In genomic region chr3R:5109558-5110211, dm6 we compare ENCODE assay signal across 1 fruit fly cellular context.
A peak's percentile ranks its signal among the peaks of the same experiment; 100 is the strongest.
TF ChIP-seq lines count a peak whose summit lies in the region.

No protein-coding gene starts in this region.

TF ChIP-seq in whole organism, embryonic, 481 proteins besides CTCF, POLR2A, EP300 and RAD21 (continued from another document):
- TF ChIP-seq CG4282 (GFP tag; optimal IDR thresholded peaks at IDR 0.05; lab: Kevin White, UChicago) (no peak), dimm (GFP tag; IDR thresholded peaks at IDR 0.05; lab: Robert Waterston, UW) (no peak), pita (GFP tag; optimal IDR thresholded peaks at IDR 0.05; lab: Kevin White, UChicago) (no peak), twi (tag; optimal IDR thresholded peaks at IDR 0.05; lab: Kevin White, UChicago) (peak; percentile 98), CG12391 (tag; optimal IDR thresholded peaks at IDR 0.05; lab: Kevin White, UChicago) (no peak), maf-S (GFP tag; optimal IDR thresholded peaks at IDR 0.05; lab: Kevin White, UChicago) (no peak), Nf-YA (GFP tag; IDR thresholded peaks at IDR 0.05; lab: Robert Waterston, UW) (no peak), Hmx (GFP tag; optimal IDR thresholded peaks at IDR 0.05; lab: Kevin White, UChicago) (no peak), CG4820 (GFP tag; optimal IDR thresholded peaks at IDR 0.05; lab: Kevin White, UChicago) (no peak), CG6654 (GFP tag; optimal IDR thresholded peaks at IDR 0.05; lab: Kevin White, UChicago) (no peak), CG2889 (GFP tag; IDR thresholded peaks at IDR 0.05; lab: Robert Waterston, UW) (no peak), Stat92E (GFP tag; optimal IDR thresholded peaks at IDR 0.05; lab: Kevin White, UChicago) (peak in 1 of 3 experiments; percentile 77), CG17912 (GFP tag; optimal IDR thresholded peaks at IDR 0.05; lab: Kevin White, UChicago) (no peak), Abd-B (GFP tag; optimal IDR thresholded peaks at IDR 0.05; lab: Kevin White, UChicago) (peak; percentile 14), Deaf1 (tag; optimal IDR thresholded peaks at IDR 0.05; lab: Kevin White, UChicago) (peak; percentile 38), kah (GFP tag; optimal IDR thresholded peaks at IDR 0.05; lab: Kevin White, UChicago) (peak; percentile 70), CG7271 (tag; optimal IDR thresholded peaks at IDR 0.05; lab: Kevin White, UChicago) (peak; percentile 51), Asciz (GFP tag; optimal IDR thresholded peaks at IDR 0.05; lab: Kevin White, UChicago) (no peak), zen2 (GFP tag; IDR thresholded peaks at IDR 0.05; lab: Robert Waterston, UW; ENCODE audit: partially characterized antibody) (no peak), H2.0 (GFP tag; IDR thresholded peaks at IDR 0.05; lab: Robert Waterston, UW) (no peak), salm (tag; optimal IDR thresholded peaks at IDR 0.05; lab: Kevin White, UChicago) (no peak), CG10654 (GFP tag; optimal IDR thresholded peaks at IDR 0.05; lab: Kevin White, UChicago) (no peak), schlank (tag; optimal IDR thresholded peaks at IDR 0.05; lab: Kevin White, UChicago) (no peak), Hsf (GFP tag; optimal IDR thresholded peaks at IDR 0.05; lab: Kevin White, UChicago) (no peak), Nf-YB (GFP tag; optimal IDR thresholded peaks at IDR 0.05; lab: Kevin White, UChicago) (no peak), Atf-2 (GFP tag; optimal IDR thresholded peaks at IDR 0.05; lab: Kevin White, UChicago) (no peak), CG2120 (GFP tag; optimal IDR thresholded peaks at IDR 0.05; lab: Kevin White, UChicago) (no peak), z (GFP tag; IDR thresholded peaks at IDR 0.05; lab: Robert Waterston, UW) (no peak), CG1832 (GFP tag; optimal IDR thresholded peaks at IDR 0.05; lab: Kevin White, UChicago) (no peak), Bdp1 (GFP tag; optimal IDR thresholded peaks at IDR 0.05; lab: Kevin White, UChicago) (no peak), zen (tag; optimal IDR thresholded peaks at IDR 0.05; lab: Kevin White, UChicago) (peak; percentile 93), CG3407 (GFP tag; optimal IDR thresholded peaks at IDR 0.05; lab: Kevin White, UChicago) (no peak), Blimp-1 (GFP tag; optimal IDR thresholded peaks at IDR 0.05; lab: Kevin White, UChicago) (no peak), tap (tag; optimal IDR thresholded peaks at IDR 0.05; lab: Kevin White, UChicago) (no peak), Awh (GFP tag; IDR thresholded peaks at IDR 0.05; lab: Robert Waterston, UW) (peak; percentile 41; the same call in 1 of the 2 replicates), CG2202 (tag; optimal IDR thresholded peaks at IDR 0.05; lab: Kevin White, UChicago) (no peak), CG13424 (tag; optimal IDR thresholded peaks at IDR 0.05; lab: Kevin White, UChicago) (no peak), disco-r (GFP tag; optimal IDR thresholded peaks at IDR 0.05; lab: Kevin White, UChicago) (no peak), CG12219 (GFP tag; optimal IDR thresholded peaks at IDR 0.05; lab: Kevin White, UChicago) (no peak), abd-A (tag; optimal IDR thresholded peaks at IDR 0.05; lab: Kevin White, UChicago) (peak; percentile 75), E2f2 (GFP tag; IDR thresholded peaks at IDR 0.05; lab: Robert Waterston, UW) (no peak), CG5953 (GFP tag; IDR thresholded peaks at IDR 0.05; lab: Robert Waterston, UW) (0 out of 2 replicates have a peak, but pooled peaks have one; percentile 23), CG34224 (GFP tag; IDR thresholded peaks at IDR 0.05; lab: Robert Waterston, UW; ENCODE audit: partially characterized antibody) (no peak), CG3163 (GFP tag; optimal IDR thresholded peaks at IDR 0.05; lab: Kevin White, UChicago) (no peak), luna (GFP tag; optimal IDR thresholded peaks at IDR 0.05; lab: Kevin White, UChicago) (no peak), CG9817 (tag; optimal IDR thresholded peaks at IDR 0.05; lab: Kevin White, UChicago) (no peak), slou (GFP tag; optimal IDR thresholded peaks at IDR 0.05; lab: Kevin White, UChicago) (no peak), CG31441 (GFP tag; IDR thresholded peaks at IDR 0.05; lab: Robert Waterston, UW) (no peak), cad (GFP tag; optimal IDR thresholded peaks at IDR 0.05; lab: Kevin White, UChicago) (peak; percentile 98), tx (GFP tag; optimal IDR thresholded peaks at IDR 0.05; lab: Kevin White, UChicago) (no peak), CG1603 (tag; optimal IDR thresholded peaks at IDR 0.05; lab: Kevin White, UChicago) (no peak), ac (GFP tag; optimal IDR thresholded peaks at IDR 0.05; lab: Kevin White, UChicago) (peak; percentile 68), Opbp (GFP tag; IDR thresholded peaks at IDR 0.05; lab: Robert Waterston, UW; ENCODE audit: partially characterized antibody) (0 out of 3 replicates have a peak, but pooled peaks have one; percentile 28), Atf6 (GFP tag; IDR thresholded peaks at IDR 0.05; lab: Robert Waterston, UW) (no peak), Scr (GFP tag; IDR thresholded peaks at IDR 0.05; lab: Robert Waterston, UW; ENCODE audit: partially characterized antibody) (no peak), h (optimal IDR thresholded peaks at IDR 0.05; lab: Kevin White, UChicago) (no peak), CG7372 (GFP tag; IDR thresholded peaks at IDR 0.05; lab: Robert Waterston, UW) (no peak), Med (GFP tag; lab: Kevin White, UChicago) (peak; percentile 67), dpn (GFP tag; optimal IDR thresholded peaks at IDR 0.05; lab: Kevin White, UChicago) (no peak), Dp (GFP tag; optimal IDR thresholded peaks at IDR 0.05; lab: Kevin White, UChicago) (no peak), CG8765 (GFP tag; IDR thresholded peaks at IDR 0.05; lab: Robert Waterston, UW) (0 out of 2 replicates have a peak, but pooled peaks have one; percentile 18), CG2678 (tag; optimal IDR thresholded peaks at IDR 0.05; lab: Kevin White, UChicago) (no peak), Kr (GFP tag; optimal IDR thresholded peaks at IDR 0.05; lab: Kevin White, UChicago) (peak; percentile 91), CG14014 (GFP tag; IDR thresholded peaks at IDR 0.05; lab: Robert Waterston, UW) (no peak), chm (GFP tag; IDR thresholded peaks at IDR 0.05; lab: Robert Waterston, UW) (peak; percentile 10; the same call in 1 of the 2 replicates), NFAT (GFP tag; IDR thresholded peaks at IDR 0.05; lab: Robert Waterston, UW) (no peak), pum (GFP tag; optimal IDR thresholded peaks at IDR 0.05; lab: Kevin White, UChicago) (no peak), CG18476 (GFP tag; optimal IDR thresholded peaks at IDR 0.05; lab: Kevin White, UChicago) (no peak), otp (GFP tag; IDR thresholded peaks at IDR 0.05; lab: Robert Waterston, UW) (0 out of 3 replicates have a peak, but pooled peaks have one; percentile 33), CG30431 (GFP tag; optimal IDR thresholded peaks at IDR 0.05; lab: Kevin White, UChicago) (no peak), Usf (GFP tag; optimal IDR thresholded peaks at IDR 0.05; lab: Kevin White, UChicago) (no peak), CG6813 (GFP tag; optimal IDR thresholded peaks at IDR 0.05; lab: Kevin White, UChicago) (no peak), HLHmδ (GFP tag; optimal IDR thresholded peaks at IDR 0.05; lab: Kevin White, UChicago) (peak; percentile 64), CG13894 (tag; optimal IDR thresholded peaks at IDR 0.05; lab: Kevin White, UChicago) (no peak), ssp (GFP tag; IDR thresholded peaks at IDR 0.05; lab: Robert Waterston, UW) (no peak), vfl (GFP tag; optimal IDR thresholded peaks at IDR 0.05; lab: Kevin White, UChicago) (no peak), CG16815 (GFP tag; optimal IDR thresholded peaks at IDR 0.05; lab: Kevin White, UChicago) (no peak), CG1024 (GFP tag; IDR thresholded peaks at IDR 0.05; lab: Robert Waterston, UW) (no peak), Hr3 (GFP tag; optimal IDR thresholded peaks at IDR 0.05; lab: Kevin White, UChicago) (no peak), tll (GFP tag; optimal IDR thresholded peaks at IDR 0.05; lab: Kevin White, UChicago) (peak in 1 of 2 experiments; percentile 89), zfh1 (GFP tag; IDR thresholded peaks at IDR 0.05; lab: Robert Waterston, UW) (no peak), fru (optimal IDR thresholded peaks at IDR 0.05; lab: Kevin White, UChicago) (no peak), ci (GFP tag; IDR thresholded peaks at IDR 0.05; lab: Robert Waterston, UW) (peak; percentile 41; the same call in 1 of the 3 replicates), CG15601 (tag; optimal IDR thresholded peaks at IDR 0.05; lab: Kevin White, UChicago) (no peak), sens (GFP tag; lab: Kevin White, UChicago) (peak; percentile 73), CG17829 (tag; optimal IDR thresholded peaks at IDR 0.05; lab: Kevin White, UChicago) (no peak), Rfx (GFP tag; IDR thresholded peaks at IDR 0.05; lab: Robert Waterston, UW) (no peak), CG6175 (GFP tag; IDR thresholded peaks at IDR 0.05; lab: Robert Waterston, UW) (no peak), grn (GFP tag; optimal IDR thresholded peaks at IDR 0.05; lab: Kevin White, UChicago) (peak; percentile 42), Elba2 (GFP tag; optimal IDR thresholded peaks at IDR 0.05; lab: Kevin White, UChicago) (no peak), Dip2 (GFP tag; IDR thresholded peaks at IDR 0.05; lab: Robert Waterston, UW) (no peak), CG7745 (tag; optimal IDR thresholded peaks at IDR 0.05; lab: Kevin White, UChicago) (peak; percentile 60), gcm (GFP tag; optimal IDR thresholded peaks at IDR 0.05; lab: Kevin White, UChicago) (no peak), GATAe (GFP tag; conservative IDR thresholded peaks at IDR 0.05; lab: Robert Waterston, UW) (no peak), rib (GFP tag; IDR thresholded peaks at IDR 0.05; lab: Robert Waterston, UW) (peak; percentile 18; the same call in 1 of the 2 replicates), CG2199 (GFP tag; IDR thresholded peaks at IDR 0.05; lab: Robert Waterston, UW) (peak; percentile 90; the same call in 2 of the 3 replicates), CG4360 (GFP tag; IDR thresholded peaks at IDR 0.05; lab: Robert Waterston, UW) (no peak), pros (GFP tag; optimal IDR thresholded peaks at IDR 0.05; lab: Kevin White, UChicago) (peak; percentile 88), fd96Cb (tag; optimal IDR thresholded peaks at IDR 0.05; lab: Kevin White, UChicago) (no peak), CG17328 (GFP tag; IDR thresholded peaks at IDR 0.05; lab: Robert Waterston, UW) (no peak), CG9437 (GFP tag; optimal IDR thresholded peaks at IDR 0.05; lab: Kevin White, UChicago) (no peak), CG11247 (GFP tag; IDR thresholded peaks at IDR 0.05; lab: Robert Waterston, UW) (no peak), Drgx (GFP tag; IDR thresholded peaks at IDR 0.05; lab: Robert Waterston, UW) (0 out of 2 replicates have a peak, but pooled peaks have one; percentile 7), Hr39 (optimal IDR thresholded peaks at IDR 0.05; lab: Kevin White, UChicago) (no peak)
